Fruit fly (Drosophila melanogaster): ENCODE results near the gene Ilp1.

- TF ChIP-seq dsf (GFP tag; optimal IDR thresholded peaks at IDR 0.05; ENCODE audit: borderline replicate concordance) (no peak), Sp1 (GFP tag; optimal IDR thresholded peaks at IDR 0.05) (no peak), h (GFP tag; optimal IDR thresholded peaks at IDR 0.05) (no peak), woc (GFP tag; optimal IDR thresholded peaks at IDR 0.05) (no peak), N (GFP tag; optimal IDR thresholded peaks at IDR 0.05) (no peak), fru (GFP tag; optimal IDR thresholded peaks at IDR 0.05) (no peak), sv (GFP tag; optimal IDR thresholded peaks at IDR 0.05) (no peak), dl (GFP tag; optimal IDR thresholded peaks at IDR 0.05; ENCODE audit: insufficient read depth in 1 of 2, partially characterized antibody in 2 of 2) (no peak), pan (optimal IDR thresholded peaks at IDR 0.05) (no peak), br (GFP tag; optimal IDR thresholded peaks at IDR 0.05) (no peak), Abd-B (GFP tag; optimal IDR thresholded peaks at IDR 0.05) (no peak), Vsx2 (GFP tag; optimal IDR thresholded peaks at IDR 0.05; ENCODE audit: partially characterized antibody) (no peak)
These were observed 43.8 kb downstream of the Ilp1 start for dm6 chr3L:9842043-9842442.

All from whole organism, wandering third instar larva.